Fruit fly (Drosophila melanogaster): Measurements from ENCODE around the gene Pink1.

Pink1 gene

dm6 chrX:6703237-6703636, 19.6 kb downstream of the Pink1 start:
- no peak for TF ChIP-seq gl (tag; optimal IDR thresholded peaks at IDR 0.05)
- TF ChIP-seq fd96Ca (GFP tag; IDR thresholded peaks at IDR 0.05) = no peak
- TF ChIP-seq Ets98B (GFP tag; IDR thresholded peaks at IDR 0.05) = no peak
- peak; percentile 6 for TF ChIP-seq CG17806 (tag; optimal IDR thresholded peaks at IDR 0.05)
- peak; percentile 38; the same call in 1 of the 3 replicates for TF ChIP-seq CG4496 (GFP tag; IDR thresholded peaks at IDR 0.05)
- TF ChIP-seq CG9948 (tag; optimal IDR thresholded peaks at IDR 0.05) = peak; percentile 22
- no peak for TF ChIP-seq Pif1A (GFP tag; optimal IDR thresholded peaks at IDR 0.05)
- TF ChIP-seq CG8159 (tag; optimal IDR thresholded peaks at IDR 0.05) = peak; percentile 39
- TF ChIP-seq CG34367 (tag; optimal IDR thresholded peaks at IDR 0.05) = peak; percentile 14
- no peak for TF ChIP-seq D1 (tag; optimal IDR thresholded peaks at IDR 0.05)
- 0 out of 2 replicates have a peak, but pooled peaks have one; percentile 5 for TF ChIP-seq CG12605 (GFP tag; IDR thresholded peaks at IDR 0.05)
- TF ChIP-seq Snoo (tag; optimal IDR thresholded peaks at IDR 0.05) = no peak
- TF ChIP-seq CG14655 (GFP tag; optimal IDR thresholded peaks at IDR 0.05) = peak; percentile 64
- TF ChIP-seq Pif1B (GFP tag; optimal IDR thresholded peaks at IDR 0.05) = no peak
- no peak for TF ChIP-seq EcR (GFP tag; optimal IDR thresholded peaks at IDR 0.05)
- peak; percentile 15 for TF ChIP-seq CG8301 (tag; optimal IDR thresholded peaks at IDR 0.05)
- TF ChIP-seq rn (GFP tag; IDR thresholded peaks at IDR 0.05) = no peak
- TF ChIP-seq CG13204 (GFP tag; optimal IDR thresholded peaks at IDR 0.05) = no peak
- peak; percentile 6 for TF ChIP-seq CG15710 (tag; optimal IDR thresholded peaks at IDR 0.05)
- TF ChIP-seq CG10348 (GFP tag; IDR thresholded peaks at IDR 0.05) = no peak
- TF ChIP-seq CG32121 (GFP tag; IDR thresholded peaks at IDR 0.05) = no peak

- TF ChIP-seq CG8159 (tag; optimal IDR thresholded peaks at IDR 0.05) (peak; percentile 63), Pif1A (GFP tag; optimal IDR thresholded peaks at IDR 0.05) (peak; percentile 51), D1 (tag; optimal IDR thresholded peaks at IDR 0.05) (no peak), rn (GFP tag; IDR thresholded peaks at IDR 0.05) (no peak), CG17806 (tag; optimal IDR thresholded peaks at IDR 0.05) (peak; percentile 28), Ets98B (GFP tag; IDR thresholded peaks at IDR 0.05) (no peak), Pif1B (GFP tag; optimal IDR thresholded peaks at IDR 0.05) (peak; percentile 16), CG32121 (GFP tag; IDR thresholded peaks at IDR 0.05) (no peak), fd96Ca (GFP tag; IDR thresholded peaks at IDR 0.05) (no peak), CG15710 (tag; optimal IDR thresholded peaks at IDR 0.05) (peak; percentile 53), EcR (GFP tag; optimal IDR thresholded peaks at IDR 0.05) (no peak), CG8301 (tag; optimal IDR thresholded peaks at IDR 0.05) (peak; percentile 49), CG13204 (GFP tag; optimal IDR thresholded peaks at IDR 0.05) (no peak), CG9948 (tag; optimal IDR thresholded peaks at IDR 0.05) (peak; percentile 52), CG4496 (GFP tag; IDR thresholded peaks at IDR 0.05) (no peak), Snoo (tag; optimal IDR thresholded peaks at IDR 0.05) (no peak), CG10348 (GFP tag; IDR thresholded peaks at IDR 0.05) (no peak), CG34367 (tag; optimal IDR thresholded peaks at IDR 0.05) (peak; percentile 33), CG12605 (GFP tag; IDR thresholded peaks at IDR 0.05) (no peak), gl (tag; optimal IDR thresholded peaks at IDR 0.05) (no peak), CG14655 (GFP tag; optimal IDR thresholded peaks at IDR 0.05) (peak; percentile 65)
Observed at dm6 chrX:6703957-6704356, 20.4 kb downstream of the Pink1 start.

dm6 chrX:6705059-6705802, 21.6 kb downstream of the Pink1 start:
- no peak for TF ChIP-seq EcR (GFP tag; optimal IDR thresholded peaks at IDR 0.05)
- peak; percentile 22 for TF ChIP-seq Pif1A (GFP tag; optimal IDR thresholded peaks at IDR 0.05)
- TF ChIP-seq CG9948 (tag; optimal IDR thresholded peaks at IDR 0.05) = peak; percentile 23
- TF ChIP-seq Snoo (tag; optimal IDR thresholded peaks at IDR 0.05) = peak; percentile 8
- peak; percentile 24 for TF ChIP-seq CG15710 (tag; optimal IDR thresholded peaks at IDR 0.05)
- peak; percentile 21 for TF ChIP-seq CG8159 (tag; optimal IDR thresholded peaks at IDR 0.05)
- TF ChIP-seq CG4496 (GFP tag; IDR thresholded peaks at IDR 0.05) = peak; percentile 49; the same call in 2 of the 3 replicates
- peak; percentile 25 for TF ChIP-seq CG17806 (tag; optimal IDR thresholded peaks at IDR 0.05)
- no peak for TF ChIP-seq Ets98B (GFP tag; IDR thresholded peaks at IDR 0.05)
- peak; percentile 28 for TF ChIP-seq Pif1B (GFP tag; optimal IDR thresholded peaks at IDR 0.05)
- peak; percentile 27 for TF ChIP-seq CG8301 (tag; optimal IDR thresholded peaks at IDR 0.05)
- TF ChIP-seq CG12605 (GFP tag; IDR thresholded peaks at IDR 0.05) = no peak
- peak; percentile 16 for TF ChIP-seq CG34367 (tag; optimal IDR thresholded peaks at IDR 0.05)
- peak; percentile 65 for TF ChIP-seq CG14655 (GFP tag; optimal IDR thresholded peaks at IDR 0.05)
- TF ChIP-seq rn (GFP tag; IDR thresholded peaks at IDR 0.05) = no peak
- TF ChIP-seq fd96Ca (GFP tag; IDR thresholded peaks at IDR 0.05) = peak; percentile 60; the same call in 1 of the 3 replicates
- TF ChIP-seq gl (tag; optimal IDR thresholded peaks at IDR 0.05) = peak; percentile 3
- TF ChIP-seq CG32121 (GFP tag; IDR thresholded peaks at IDR 0.05) = peak; percentile 30; the same call in 1 of the 2 replicates

- TF ChIP-seq CG4496 (GFP tag; IDR thresholded peaks at IDR 0.05) (no peak), fd96Ca (GFP tag; IDR thresholded peaks at IDR 0.05) (no peak), Pif1B (GFP tag; optimal IDR thresholded peaks at IDR 0.05) (no peak), CG10348 (GFP tag; IDR thresholded peaks at IDR 0.05) (no peak), CG9948 (tag; optimal IDR thresholded peaks at IDR 0.05) (no peak), Pif1A (GFP tag; optimal IDR thresholded peaks at IDR 0.05) (no peak)
Observed at dm6 chrX:6705890-6706289, 22.3 kb downstream of the Pink1 start.

dm6 chrX:6706570-6707306, 23.1 kb downstream of the Pink1 start:
- TF ChIP-seq CG17806 (tag; optimal IDR thresholded peaks at IDR 0.05) (no peak), CG14655 (GFP tag; optimal IDR thresholded peaks at IDR 0.05) (no peak), CG8301 (tag; optimal IDR thresholded peaks at IDR 0.05) (no peak), CG34367 (tag; optimal IDR thresholded peaks at IDR 0.05) (no peak), EcR (GFP tag; optimal IDR thresholded peaks at IDR 0.05) (peak; percentile 78)
